Worm (Caenorhabditis elegans) whole organism, mixed stage, embryonic: ENCODE results near the gene K12H6.8.

Source experiments
- elt-1 ChIP-seq: sonication (generic microtip); optimal IDR thresholded peaks from 2 replicates; lab custom pipeline; 2017; ENCODE audit warnings: missing genetic modification characterization, mild to moderate bottlenecking, missing compliant biosample characterization, antibody characterized with exemption, moderate library complexity, borderline replicate concordance; ENCODE audit not compliant: insufficient read depth
- lin-32 ChIP-seq: fragments of 200-800 bp; sonication (Bioruptor generic); optimal IDR thresholded peaks from 2 replicates; lab custom pipeline; 2018; ENCODE audit warnings: mild to moderate bottlenecking, missing genetic modification characterization, missing compliant biosample characterization
- nhr-12 ChIP-seq: fragments of 150-350 bp; optimal IDR thresholded peaks from 2 replicates; lab custom pipeline; 2014; ENCODE audit warnings: missing biosample characterization, missing genetic modification characterization
- unc-39 ChIP-seq: fragments of 150-350 bp; optimal IDR thresholded peaks from 2 replicates; lab custom pipeline; 2014; ENCODE audit warnings: missing biosample characterization, missing genetic modification characterization
- ztf-11 ChIP-seq: fragments of 150-350 bp; optimal IDR thresholded peaks from 2 replicates; lab custom pipeline; 2014; ENCODE audit warnings: missing biosample characterization, missing genetic modification characterization

DNA sequence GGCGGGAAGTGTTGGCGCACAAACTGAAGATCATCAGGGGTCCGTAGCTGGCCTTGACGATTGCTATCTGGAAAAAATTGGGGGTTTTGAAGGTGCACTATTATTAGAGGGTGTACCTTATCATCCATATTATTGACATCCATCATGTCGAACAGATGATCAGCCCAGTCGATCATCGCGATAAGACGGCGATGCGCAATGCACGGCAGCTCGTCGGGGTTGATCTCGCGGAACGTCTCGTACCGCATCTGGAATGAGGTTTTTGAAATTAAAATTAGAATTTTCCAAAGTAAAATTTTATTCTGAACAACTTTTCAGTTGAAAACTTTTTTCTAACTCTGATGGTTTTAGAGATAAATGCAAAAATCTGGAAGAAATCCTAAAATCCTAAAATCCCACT, 29.7 kb upstream of the K12H6.8 start:
- no peak for TF ChIP-seq unc-39 (tag; lab: Kevin White, UChicago)
- peak; percentile 3 for TF ChIP-seq elt-1 (tag; lab: Kevin White, UChicago)
- no peak for TF ChIP-seq ztf-11 (tag; lab: Kevin White, UChicago)
- no peak for TF ChIP-seq nhr-12
- no peak for TF ChIP-seq lin-32 (GFP tag; lab: Kevin White, UChicago)
